Fruit fly (Drosophila melanogaster) whole organism, embryonic: ENCODE measurements around the gene CG43339.

Source experiments
- Aef1 ChIP-seq: fragments of 200-800 bp; sonication (Bioruptor generic); IDR thresholded peaks from 3 replicates; pipeline ENCODE4 v1.3.6; 2022; ENCODE audit warnings: missing biosample characterization, missing genetic modification characterization
- BtbVII ChIP-seq: fragments of 200-800 bp; sonication (Bioruptor generic); optimal IDR thresholded peaks from 3 replicates; lab custom pipeline; 2017; ENCODE audit warnings: missing biosample characterization, mild to moderate bottlenecking, missing genetic modification characterization
- CG10267 ChIP-seq: fragments of 200-800 bp; sonication (Bioruptor generic); optimal IDR thresholded peaks from 2 replicates; lab custom pipeline; 2018; ENCODE audit warnings: missing biosample characterization, mild to moderate bottlenecking, missing genetic modification characterization, moderate library complexity
- CG10366 ChIP-seq: fragments of 200-800 bp; sonication (Bioruptor generic); IDR thresholded peaks from 2 replicates; pipeline ENCODE4 v1.3.6; 2022; ENCODE audit warnings: missing biosample characterization, missing genetic modification characterization
- CG10431 ChIP-seq: fragments of 200-800 bp; sonication (Bioruptor generic); optimal IDR thresholded peaks from 3 replicates; lab custom pipeline; 2018; ENCODE audit warnings: missing biosample characterization, mild to moderate bottlenecking, missing genetic modification characterization
- CG10462 ChIP-seq: fragments of 200-800 bp; sonication (Bioruptor generic); optimal IDR thresholded peaks from 2 replicates; lab custom pipeline; 2016; ENCODE audit warnings: missing biosample characterization, missing genetic modification characterization
- CG11504 ChIP-seq: fragments of 200-800 bp; sonication (Bioruptor generic); optimal IDR thresholded peaks from 3 replicates; lab custom pipeline; 2019; ENCODE audit warnings: missing biosample characterization, mild to moderate bottlenecking, missing genetic modification characterization, moderate library complexity
- CG12236 ChIP-seq: fragments of 200-800 bp; sonication (Bioruptor generic); optimal IDR thresholded peaks from 2 replicates; lab custom pipeline; 2016; ENCODE audit warnings: missing biosample characterization, missing genetic modification characterization
- CG13624 ChIP-seq: fragments of 200-800 bp; sonication (Bioruptor generic); optimal IDR thresholded peaks from 2 replicates; lab custom pipeline; 2016; ENCODE audit warnings: missing biosample characterization, missing genetic modification characterization
- CG14014 ChIP-seq: fragments of 200-800 bp; sonication (Bioruptor generic); IDR thresholded peaks from 2 replicates; pipeline ENCODE4 v1.3.6; 2022; ENCODE audit warnings: missing biosample characterization, missing genetic modification characterization
- CG14710 ChIP-seq: fragments of 200-800 bp; sonication (Bioruptor generic); optimal IDR thresholded peaks from 3 replicates; lab custom pipeline; 2019; ENCODE audit warnings: missing biosample characterization, mild to moderate bottlenecking, missing genetic modification characterization, moderate library complexity
- CG14965 ChIP-seq: fragments of 200-800 bp; sonication (Bioruptor generic); optimal IDR thresholded peaks from 2 replicates; lab custom pipeline; 2016; ENCODE audit warnings: missing biosample characterization, missing genetic modification characterization, borderline replicate concordance
- CG15011 ChIP-seq: fragments of 200-800 bp; sonication (Bioruptor generic); optimal IDR thresholded peaks from 3 replicates; lab custom pipeline; 2018; ENCODE audit warnings: missing biosample characterization, mild to moderate bottlenecking, missing genetic modification characterization
- CG1529 ChIP-seq: fragments of 200-800 bp; sonication (Bioruptor generic); optimal IDR thresholded peaks from 3 replicates; lab custom pipeline; 2018; ENCODE audit warnings: missing biosample characterization, missing genetic modification characterization
- CG1603 ChIP-seq: fragments of 200-800 bp; sonication (Bioruptor generic); optimal IDR thresholded peaks from 2 replicates; lab custom pipeline; 2019; ENCODE audit warnings: missing biosample characterization, mild to moderate bottlenecking, missing genetic modification characterization, moderate library complexity
- CG2889 ChIP-seq: fragments of 200-800 bp; sonication (Bioruptor generic); IDR thresholded peaks from 3 replicates; pipeline ENCODE4 v1.3.6; 2022; ENCODE audit warnings: missing biosample characterization, missing genetic modification characterization
- CG3407 ChIP-seq: fragments of 200-800 bp; sonication (Bioruptor generic); optimal IDR thresholded peaks from 2 replicates; lab custom pipeline; 2018; ENCODE audit warnings: missing biosample characterization, mild to moderate bottlenecking, missing genetic modification characterization
- CG34224 ChIP-seq: fragments of 200-800 bp; sonication (Bioruptor generic); IDR thresholded peaks from 3 replicates; pipeline ENCODE4 v1.3.6; 2022; ENCODE audit warnings: missing biosample characterization, missing genetic modification characterization; ENCODE audit not compliant: partially characterized antibody
- CG4854 ChIP-seq: fragments of 200-800 bp; sonication (Bioruptor generic); optimal IDR thresholded peaks from 2 replicates; lab custom pipeline; 2016; ENCODE audit warnings: missing biosample characterization, missing genetic modification characterization, inconsistent platforms
- CG6791 ChIP-seq: fragments of 200-800 bp; sonication (Bioruptor generic); IDR thresholded peaks from 3 replicates; pipeline ENCODE4 v1.3.6; 2022; ENCODE audit warnings: missing biosample characterization, missing genetic modification characterization; ENCODE audit not compliant: partially characterized antibody
- CG8478 ChIP-seq: fragments of >200 bp; optimal IDR thresholded peaks from 2 replicates; lab custom pipeline; 2018
- CG9437 ChIP-seq: fragments of 200-800 bp; sonication (Bioruptor generic); optimal IDR thresholded peaks from 2 replicates; lab custom pipeline; 2018; ENCODE audit warnings: missing biosample characterization, mild to moderate bottlenecking, missing genetic modification characterization
- CG9727 ChIP-seq: fragments of 200-800 bp; sonication (Bioruptor generic); optimal IDR thresholded peaks from 3 replicates; lab custom pipeline; 2017; ENCODE audit warnings: missing biosample characterization, mild to moderate bottlenecking, missing genetic modification characterization
- Dbx ChIP-seq: fragments of 200-800 bp; sonication (Bioruptor generic); IDR thresholded peaks from 3 replicates; pipeline ENCODE4 v1.3.6; 2022; ENCODE audit warnings: missing biosample characterization, missing genetic modification characterization
- Doc3 ChIP-seq: fragments of 200-800 bp; sonication (Bioruptor generic); IDR thresholded peaks from 3 replicates; pipeline ENCODE4 v1.3.6; 2022; ENCODE audit warnings: missing biosample characterization, missing genetic modification characterization; ENCODE audit not compliant: partially characterized antibody
- NC2α ChIP-seq: fragments of 200-800 bp; sonication (Bioruptor generic); optimal IDR thresholded peaks from 2 replicates; lab custom pipeline; 2016; ENCODE audit warnings: missing biosample characterization, missing genetic modification characterization
- Neu2 ChIP-seq: fragments of 200-800 bp; sonication (Bioruptor generic); optimal IDR thresholded peaks from 3 replicates; lab custom pipeline; 2016; ENCODE audit warnings: missing biosample characterization, missing genetic modification characterization, borderline replicate concordance
- NfI ChIP-seq: fragments of 200-800 bp; sonication (Bioruptor generic); optimal IDR thresholded peaks from 3 replicates; lab custom pipeline; 2018; ENCODE audit warnings: missing biosample characterization, mild to moderate bottlenecking, missing genetic modification characterization, moderate library complexity
- Oaz ChIP-seq: fragments of 200-800 bp; sonication (Bioruptor generic); IDR thresholded peaks from 2 replicates; pipeline ENCODE4 v1.3.6; 2022; ENCODE audit warnings: missing biosample characterization, missing genetic modification characterization
- Optix ChIP-seq: fragments of 200-800 bp; sonication (Bioruptor generic); IDR thresholded peaks from 3 replicates; pipeline ENCODE4 v1.3.6; 2022; ENCODE audit warnings: missing biosample characterization, missing genetic modification characterization
- Ptx1 ChIP-seq: fragments of 200-800 bp; sonication (Bioruptor generic); IDR thresholded peaks from 2 replicates; pipeline ENCODE4 v1.3.6; 2022; ENCODE audit warnings: missing biosample characterization, missing genetic modification characterization
- Sox100B ChIP-seq: fragments of 200-800 bp; sonication (Bioruptor generic); optimal IDR thresholded peaks from 3 replicates; lab custom pipeline; 2018; ENCODE audit warnings: missing biosample characterization, mild to moderate bottlenecking, missing genetic modification characterization
- bab2 ChIP-seq: fragments of 200-800 bp; sonication (Bioruptor generic); optimal IDR thresholded peaks from 2 replicates; lab custom pipeline; 2016; ENCODE audit warnings: missing biosample characterization, missing genetic modification characterization
- bcd ChIP-seq: fragments of 200-800 bp; sonication (Bioruptor generic); optimal IDR thresholded peaks from 2 replicates; lab custom pipeline; 2017; ENCODE audit warnings: missing biosample characterization, mild to moderate bottlenecking, missing genetic modification characterization
- cas ChIP-seq: fragments of 200-800 bp; sonication (Bioruptor generic); IDR thresholded peaks from 2 replicates; pipeline ENCODE4 v1.3.6; 2022; ENCODE audit warnings: missing biosample characterization, missing genetic modification characterization
- crc ChIP-seq: fragments of 200-800 bp; sonication (Bioruptor generic); optimal IDR thresholded peaks from 2 replicates; lab custom pipeline; 2016; ENCODE audit warnings: missing biosample characterization, missing genetic modification characterization
- crol ChIP-seq: fragments of 200-800 bp; sonication (Bioruptor generic); IDR thresholded peaks from 2 replicates; pipeline ENCODE4 v1.3.6; 2022; ENCODE audit warnings: missing biosample characterization, missing genetic modification characterization
- fd3F ChIP-seq: fragments of 200-800 bp; sonication (Bioruptor generic); optimal IDR thresholded peaks from 2 replicates; lab custom pipeline; 2018; ENCODE audit warnings: missing biosample characterization, mild to moderate bottlenecking, missing genetic modification characterization, moderate library complexity
- hbn ChIP-seq: fragments of 200-800 bp; sonication (Bioruptor generic); IDR thresholded peaks from 2 replicates; pipeline ENCODE4 v1.3.6; 2022; ENCODE audit warnings: missing biosample characterization, missing genetic modification characterization; ENCODE audit not compliant: partially characterized antibody
- kni ChIP-seq: fragments of 200-800 bp; sonication (Bioruptor generic); optimal IDR thresholded peaks from 3 replicates; lab custom pipeline; 2017; ENCODE audit warnings: mild to moderate bottlenecking, missing biosample characterization, missing genetic modification reagents, missing genetic modification characterization
- lab ChIP-seq: fragments of 200-800 bp; sonication (Bioruptor generic); optimal IDR thresholded peaks from 3 replicates; lab custom pipeline; 2017; ENCODE audit warnings: missing biosample characterization, missing genetic modification characterization, mild to moderate bottlenecking, moderate library complexity, missing genetic modification reagents
- pho ChIP-seq: fragments of 200-800 bp; sonication (Bioruptor generic); optimal IDR thresholded peaks from 2 replicates; lab custom pipeline; 2016; ENCODE audit warnings: missing biosample characterization, missing genetic modification characterization
- pnt ChIP-seq: fragments of 200-800 bp; sonication (Bioruptor generic); optimal IDR thresholded peaks from 3 replicates; lab custom pipeline; 2016; ENCODE audit warnings: missing biosample characterization, missing genetic modification characterization
- repo ChIP-seq: fragments of 200-800 bp; sonication (Bioruptor generic); optimal IDR thresholded peaks from 2 replicates; lab custom pipeline; 2016; ENCODE audit warnings: missing biosample characterization, missing genetic modification characterization
- sc ChIP-seq, 3 experiments: fragments of >200 bp in 2 of 3; fragments of 200-800 bp in 1 of 3; sonication (Bioruptor generic) in 1 of 3; optimal IDR thresholded peaks; 2 replicates in 2 of 3; 3 replicates in 1 of 3; lab custom pipeline; 2017; ENCODE audit warnings: mild to moderate bottlenecking in 1 of 3, missing biosample characterization in 1 of 3, missing genetic modification characterization in 1 of 3, missing genetic modification reagents in 1 of 3
- sens-2 ChIP-seq: fragments of 200-800 bp; sonication (Bioruptor generic); IDR thresholded peaks from 2 replicates; pipeline ENCODE4 v1.3.6; 2022; ENCODE audit warnings: missing biosample characterization, missing genetic modification characterization
- shn ChIP-seq: fragments of 200-800 bp; sonication (Bioruptor generic); optimal IDR thresholded peaks from 3 replicates; lab custom pipeline; 2016; ENCODE audit warnings: missing biosample characterization, missing genetic modification characterization
- ssp ChIP-seq: fragments of 200-800 bp; sonication (Bioruptor generic); IDR thresholded peaks from 2 replicates; pipeline ENCODE4 v1.3.6; 2022; ENCODE audit warnings: missing biosample characterization, missing genetic modification characterization
- stwl ChIP-seq: fragments of 200-800 bp; sonication (Bioruptor generic); optimal IDR thresholded peaks from 3 replicates; lab custom pipeline; 2018; ENCODE audit warnings: missing biosample characterization, mild to moderate bottlenecking, missing genetic modification characterization, moderate library complexity
- tll ChIP-seq, 2 experiments: fragments of 200-800 bp in 1 of 2; fragments of >200 bp in 1 of 2; sonication (Bioruptor generic) in 1 of 2; optimal IDR thresholded peaks; 2 replicates each; lab custom pipeline; 2017 to 2019; ENCODE audit warnings: missing biosample characterization in 2 of 2, missing genetic modification characterization in 2 of 2, mild to moderate bottlenecking in 1 of 2, moderate library complexity in 1 of 2
- twi ChIP-seq: fragments of 200-800 bp; optimal IDR thresholded peaks from 2 replicates; lab custom pipeline; 2019; ENCODE audit warnings: missing biosample characterization, mild to moderate bottlenecking, missing genetic modification characterization, moderate library complexity

Gene CG43339

DNA sequence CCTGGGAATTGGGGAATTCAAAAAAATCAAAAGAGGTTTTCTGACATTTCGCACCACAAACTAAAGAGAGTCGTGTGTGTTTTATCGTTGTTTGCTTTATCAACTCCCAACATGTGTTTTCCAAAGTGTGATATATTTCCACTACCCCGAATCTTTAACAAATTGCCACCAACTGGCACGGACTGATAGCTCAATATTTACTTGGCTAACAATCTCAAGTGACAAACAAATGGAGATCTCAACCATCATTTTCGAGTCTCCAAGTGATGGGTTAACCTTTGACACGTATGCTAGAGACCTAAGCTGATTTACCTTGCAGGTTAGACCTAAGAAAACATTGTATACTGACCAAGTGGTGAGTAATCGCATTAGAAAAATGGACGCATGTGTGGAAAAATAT is 47.6 kb downstream of the CG43339 start (continued):
- no peak for TF ChIP-seq CG6791
- no peak for TF ChIP-seq fd3F (GFP tag; lab: Kevin White, UChicago)
- no peak for TF ChIP-seq hbn (GFP tag; lab: Robert Waterston, UW)
- no peak for TF ChIP-seq shn (GFP tag; lab: Kevin White, UChicago)
- no peak for TF ChIP-seq Oaz (GFP tag; lab: Robert Waterston, UW)
- peak; percentile 12 for TF ChIP-seq crc
- TF ChIP-seq CG2889 (GFP tag; lab: Robert Waterston, UW) = no peak
- TF ChIP-seq NC2α (GFP tag; lab: Kevin White, UChicago) = no peak
- no peak for TF ChIP-seq pho (GFP tag; lab: Kevin White, UChicago)
- no peak for TF ChIP-seq CG14710 (tag; lab: Kevin White, UChicago)
- TF ChIP-seq CG14014 = peak; percentile 33; the same call in 1 of the 2 replicates
- peak; percentile 24 for TF ChIP-seq bab2
- no peak for TF ChIP-seq ssp (GFP tag; lab: Robert Waterston, UW)
- no peak for TF ChIP-seq sc (optimal IDR thresholded peaks at IDR 0.05; lab: Kevin White, UChicago)
- peak; percentile 34 for TF ChIP-seq sc (GFP tag; optimal IDR thresholded peaks at IDR 0.05; lab: Kevin White, UChicago)
- TF ChIP-seq CG11504 (tag; lab: Kevin White, UChicago) = no peak
- no peak for TF ChIP-seq NfI (GFP tag; lab: Kevin White, UChicago)
- peak; percentile 82 for TF ChIP-seq twi (tag; lab: Kevin White, UChicago)
- no peak for TF ChIP-seq repo (GFP tag; lab: Kevin White, UChicago)
- TF ChIP-seq kni (GFP tag; lab: Kevin White, UChicago) = peak; percentile 19
- peak; percentile 38 for TF ChIP-seq CG3407 (GFP tag; lab: Kevin White, UChicago)
- TF ChIP-seq stwl (tag; lab: Kevin White, UChicago) = no peak
- no peak for TF ChIP-seq CG10431 (GFP tag; lab: Kevin White, UChicago)
- TF ChIP-seq Dbx = no peak
- no peak for TF ChIP-seq CG9437 (GFP tag; lab: Kevin White, UChicago)
- TF ChIP-seq Sox100B = peak; percentile 27
- TF ChIP-seq CG13624 (GFP tag; lab: Kevin White, UChicago) = no peak
- TF ChIP-seq tll (GFP tag; optimal IDR thresholded peaks at IDR 0.05; lab: Kevin White, UChicago) = peak in 1 of 2 experiments; percentile 78
- TF ChIP-seq Ptx1 (GFP tag; lab: Robert Waterston, UW) = no peak
- no peak for TF ChIP-seq crol (GFP tag; lab: Robert Waterston, UW)
- no peak for TF ChIP-seq bcd (GFP tag; lab: Kevin White, UChicago)
- no peak for TF ChIP-seq CG12236 (GFP tag; lab: Kevin White, UChicago)
- no peak for TF ChIP-seq CG10366 (GFP tag; lab: Robert Waterston, UW)
- TF ChIP-seq CG10267 (tag; lab: Kevin White, UChicago) = peak; percentile 12
- peak; percentile 39 for TF ChIP-seq CG1603
- TF ChIP-seq BtbVII (GFP tag; lab: Kevin White, UChicago) = no peak
- TF ChIP-seq CG34224 (GFP tag; lab: Robert Waterston, UW) = no peak
- no peak for TF ChIP-seq Aef1
- peak; percentile 8; the same call in 1 of the 2 replicates for TF ChIP-seq sens-2
- TF ChIP-seq Optix (GFP tag; lab: Robert Waterston, UW) = no peak
- TF ChIP-seq CG4854 (GFP tag; lab: Kevin White, UChicago) = no peak
- peak; percentile 6 for TF ChIP-seq Neu2 (GFP tag; lab: Kevin White, UChicago)
- no peak for TF ChIP-seq CG10462
- no peak for TF ChIP-seq CG14965 (GFP tag; lab: Kevin White, UChicago)
- TF ChIP-seq CG8478 (lab: Kevin White, UChicago) = no peak
- TF ChIP-seq cas (GFP tag; lab: Robert Waterston, UW) = no peak
- peak; percentile 12 for TF ChIP-seq CG1529 (GFP tag; lab: Kevin White, UChicago)
- peak; percentile 35 for TF ChIP-seq CG9727 (GFP tag; lab: Kevin White, UChicago)
- no peak for TF ChIP-seq Doc3 (GFP tag; lab: Robert Waterston, UW)
- no peak for TF ChIP-seq CG15011 (GFP tag; lab: Kevin White, UChicago)
- no peak for TF ChIP-seq pnt (GFP tag; lab: Kevin White, UChicago)
- peak; percentile 47 for TF ChIP-seq lab (GFP tag; lab: Kevin White, UChicago)
